Worm (Caenorhabditis elegans) whole organism, L3 larva: ENCODE data around the gene lgc-27.
"Not testable (repeated sequence)": the region's sequence is repeated elsewhere in the genome, so short reads cannot be mapped to it uniquely, and the experiment has no call there.

ENCODE experiments used
- ceh-82 ChIP-seq: fragments of 150-350 bp; optimal IDR thresholded peaks from 2 replicates; lab custom pipeline; 2014; ENCODE audit warnings: missing biosample characterization, missing genetic modification characterization
- elt-2 ChIP-seq: sonication (generic microtip); optimal IDR thresholded peaks from 2 replicates; lab custom pipeline; 2016; ENCODE audit warnings: missing genetic modification reagents, mild to moderate bottlenecking, missing genetic modification characterization, missing compliant biosample characterization
- elt-3 ChIP-seq, 3 experiments: fragments of 150-350 bp in 1 of 3; sonication (generic microtip) in 2 of 3; optimal IDR thresholded peaks; 2 replicates in 2 of 3; 4 replicates in 1 of 3; lab custom pipeline; 2014 to 2017; ENCODE audit warnings: missing biosample characterization in 3 of 3, missing genetic modification characterization in 3 of 3
- jun-1 ChIP-seq: fragments of 150-350 bp; optimal IDR thresholded peaks from 2 replicates; lab custom pipeline; 2014; ENCODE audit warnings: missing biosample characterization, missing genetic modification reagents, missing genetic modification characterization
- lin-39 ChIP-seq: fragments of 150-350 bp; optimal IDR thresholded peaks from 2 replicates; lab custom pipeline; 2018; ENCODE audit warnings: missing biosample characterization, missing genetic modification reagents, missing genetic modification characterization
- nfya-1 ChIP-seq: sonication (generic microtip); optimal IDR thresholded peaks from 2 replicates; lab custom pipeline; 2017; ENCODE audit warnings: missing genetic modification characterization, mild to moderate bottlenecking, missing compliant biosample characterization, antibody characterized with exemption, moderate library complexity; ENCODE audit not compliant: insufficient read depth
- nhr-23 ChIP-seq: fragments of 150-350 bp; optimal IDR thresholded peaks from 2 replicates; lab custom pipeline; 2014; ENCODE audit warnings: missing biosample characterization, missing genetic modification reagents, missing genetic modification characterization
- nhr-43 ChIP-seq: sonication (generic microtip); optimal IDR thresholded peaks from 2 replicates; lab custom pipeline; 2016; ENCODE audit warnings: mild to moderate bottlenecking, missing genetic modification characterization, missing compliant biosample characterization; ENCODE audit not compliant: poor library complexity, severe bottlenecking
- nhr-77 ChIP-seq: fragments of 150-350 bp; optimal IDR thresholded peaks from 2 replicates; lab custom pipeline; 2014; ENCODE audit warnings: missing biosample characterization, missing genetic modification characterization
- pqm-1 ChIP-seq: fragments of 150-350 bp; optimal IDR thresholded peaks from 2 replicates; lab custom pipeline; 2017; ENCODE audit warnings: missing biosample characterization, missing genetic modification characterization, inconsistent platforms
- sea-2 ChIP-seq: fragments of 150-350 bp; sonication (generic microtip); optimal IDR thresholded peaks from 4 replicates; lab custom pipeline; 2014; ENCODE audit warnings: missing biosample characterization, missing genetic modification reagents, missing genetic modification characterization

- TF ChIP-seq nhr-43 (tag; lab: Kevin White, UChicago), result peak; percentile 46
- TF ChIP-seq sea-2 (GFP tag; lab: Kevin White, UChicago); pqm-1 (tag; lab: Kevin White, UChicago); ceh-82; jun-1 (tag; lab: Kevin White, UChicago); nhr-77 (tag; lab: Kevin White, UChicago); elt-3 (tag; optimal IDR thresholded peaks at IDR 0.05; lab: Kevin White, UChicago): not testable (repeated sequence)
- TF ChIP-seq nhr-23 (tag; lab: Kevin White, UChicago), result peak; percentile 21
- TF ChIP-seq nfya-1 (tag; lab: Kevin White, UChicago), result peak; percentile 78
- peak; percentile 24 for TF ChIP-seq lin-39 (tag; lab: Kevin White, UChicago)
- TF ChIP-seq elt-2, result peak; percentile 67
These were observed 52.7 kb downstream of the lgc-27 start, which contains the start of gene unc-85 for ce11 chrII:4701482-4702119.
